Fruit fly (Drosophila melanogaster) whole organism, embryonic: ENCODE data around the gene cv-c.

Source experiments
- Bdp1 ChIP-seq: fragments of 200-800 bp; sonication (Bioruptor generic); optimal IDR thresholded peaks from 3 replicates; lab custom pipeline; 2016; ENCODE audit warnings: missing biosample characterization, missing genetic modification characterization
- CG10209 ChIP-seq: fragments of 200-800 bp; sonication (Bioruptor generic); optimal IDR thresholded peaks from 3 replicates; lab custom pipeline; 2017; ENCODE audit warnings: missing biosample characterization, mild to moderate bottlenecking, missing genetic modification characterization, missing genetic modification reagents
- CG10267 ChIP-seq: fragments of 200-800 bp; sonication (Bioruptor generic); optimal IDR thresholded peaks from 2 replicates; lab custom pipeline; 2018; ENCODE audit warnings: missing biosample characterization, mild to moderate bottlenecking, missing genetic modification characterization, moderate library complexity
- CG11456 ChIP-seq: fragments of 200-800 bp; sonication (Bioruptor generic); IDR thresholded peaks from 3 replicates; pipeline ENCODE4 v1.3.6; 2022; ENCODE audit warnings: missing biosample characterization, missing genetic modification characterization
- CG11504 ChIP-seq: fragments of 200-800 bp; sonication (Bioruptor generic); optimal IDR thresholded peaks from 3 replicates; lab custom pipeline; 2019; ENCODE audit warnings: missing biosample characterization, mild to moderate bottlenecking, missing genetic modification characterization, moderate library complexity
- CG12155 ChIP-seq: fragments of 200-800 bp; sonication (Bioruptor generic); optimal IDR thresholded peaks from 3 replicates; lab custom pipeline; 2016; ENCODE audit warnings: missing biosample characterization, missing genetic modification characterization
- CG12299 ChIP-seq: fragments of 200-800 bp; sonication (Bioruptor generic); optimal IDR thresholded peaks from 2 replicates; lab custom pipeline; 2018; ENCODE audit warnings: missing biosample characterization, mild to moderate bottlenecking, missing genetic modification characterization
- CG12744 ChIP-seq: fragments of 200-800 bp; sonication (Bioruptor generic); optimal IDR thresholded peaks from 2 replicates; lab custom pipeline; 2016; ENCODE audit warnings: missing biosample characterization, missing genetic modification characterization
- CG12769 ChIP-seq: fragments of 200-800 bp; sonication (Bioruptor generic); optimal IDR thresholded peaks from 2 replicates; lab custom pipeline; 2019; ENCODE audit warnings: missing biosample characterization, mild to moderate bottlenecking, missing genetic modification characterization, moderate library complexity
- CG13287 ChIP-seq: fragments of 200-800 bp; sonication (Bioruptor generic); IDR thresholded peaks from 2 replicates; pipeline ENCODE4 v1.3.6; 2022; ENCODE audit warnings: missing biosample characterization, missing genetic modification characterization; ENCODE audit not compliant: partially characterized antibody
- CG1647 ChIP-seq: fragments of 200-800 bp; sonication (Bioruptor generic); optimal IDR thresholded peaks from 3 replicates; lab custom pipeline; 2016; ENCODE audit warnings: missing biosample characterization, missing genetic modification characterization
- CG17912 ChIP-seq: fragments of 200-800 bp; sonication (Bioruptor generic); optimal IDR thresholded peaks from 2 replicates; lab custom pipeline; 2018; ENCODE audit warnings: missing biosample characterization, mild to moderate bottlenecking, missing genetic modification characterization
- CG2120 ChIP-seq: fragments of 200-800 bp; sonication (Bioruptor generic); optimal IDR thresholded peaks from 3 replicates; lab custom pipeline; 2016; ENCODE audit warnings: missing biosample characterization, missing genetic modification characterization
- CG2712 ChIP-seq: fragments of 200-800 bp; optimal IDR thresholded peaks from 3 replicates; lab custom pipeline; 2019; ENCODE audit warnings: missing biosample characterization, mild to moderate bottlenecking, missing genetic modification characterization, moderate library complexity
- CG31441 ChIP-seq: fragments of 200-800 bp; sonication (Bioruptor generic); IDR thresholded peaks from 2 replicates; pipeline ENCODE4 v1.3.6; 2022; ENCODE audit warnings: missing biosample characterization, missing genetic modification characterization
- CG34422 ChIP-seq: fragments of 200-800 bp; sonication (Bioruptor generic); IDR thresholded peaks from 3 replicates; pipeline ENCODE4 v1.3.6; 2022; ENCODE audit warnings: missing biosample characterization, missing genetic modification characterization
- CG3726 ChIP-seq: fragments of 200-800 bp; sonication (Bioruptor generic); IDR thresholded peaks from 3 replicates; pipeline ENCODE4, ENCODE4 v1.3.6; 2022; ENCODE audit warnings: missing biosample characterization, missing genetic modification characterization
- CG3995 ChIP-seq: fragments of 200-800 bp; sonication (Bioruptor generic); optimal IDR thresholded peaks from 3 replicates; lab custom pipeline; 2016; ENCODE audit warnings: missing biosample characterization, missing genetic modification characterization
- CG43689 ChIP-seq: fragments of 200-800 bp; sonication (Bioruptor generic); IDR thresholded peaks from 2 replicates; pipeline ENCODE4 v1.3.6; 2022; ENCODE audit warnings: missing biosample characterization, missing genetic modification characterization
- CG6689 ChIP-seq: fragments of 200-800 bp; sonication (Bioruptor generic); IDR thresholded peaks from 2 replicates; pipeline ENCODE4 v1.3.6; 2022; ENCODE audit warnings: missing biosample characterization, missing genetic modification characterization
- Dref ChIP-seq: fragments of 200-800 bp; sonication (Bioruptor generic); IDR thresholded peaks from 2 replicates; pipeline ENCODE4 v1.3.6; 2022; ENCODE audit warnings: missing biosample characterization, missing genetic modification characterization
- Drgx ChIP-seq: fragments of 200-800 bp; sonication (Bioruptor generic); IDR thresholded peaks from 2 replicates; pipeline ENCODE4 v1.3.6; 2022; ENCODE audit warnings: missing biosample characterization, missing genetic modification characterization
- Elba2 ChIP-seq: fragments of 200-800 bp; sonication (Bioruptor generic); optimal IDR thresholded peaks from 3 replicates; lab custom pipeline; 2016; ENCODE audit warnings: missing biosample characterization, missing genetic modification characterization
- Hand ChIP-seq: fragments of 200-800 bp; sonication (Bioruptor generic); optimal IDR thresholded peaks from 2 replicates; lab custom pipeline; 2017; ENCODE audit warnings: mild to moderate bottlenecking, missing biosample characterization, missing genetic modification reagents, missing genetic modification characterization
- Hr51 ChIP-seq, 2 experiments: fragments of 200-800 bp; sonication (Bioruptor generic); optimal IDR thresholded peaks; 2 replicates in 1 of 2; 3 replicates in 1 of 2; lab custom pipeline; 2016 to 2018; ENCODE audit warnings: missing biosample characterization in 2 of 2, missing genetic modification characterization in 2 of 2, mild to moderate bottlenecking in 1 of 2, moderate library complexity in 1 of 2
- Lhr ChIP-seq: fragments of 200-800 bp; sonication (Bioruptor generic); optimal IDR thresholded peaks from 3 replicates; lab custom pipeline; 2017; ENCODE audit warnings: mild to moderate bottlenecking, missing biosample characterization, missing genetic modification reagents, missing genetic modification characterization
- Six4 ChIP-seq: fragments of 200-800 bp; sonication (Bioruptor generic); optimal IDR thresholded peaks from 2 replicates; lab custom pipeline; 2016; ENCODE audit warnings: missing biosample characterization, missing genetic modification characterization
- Sox102F ChIP-seq: fragments of 200-800 bp; sonication (Bioruptor generic); optimal IDR thresholded peaks from 2 replicates; lab custom pipeline; 2018; ENCODE audit warnings: missing biosample characterization, mild to moderate bottlenecking, missing genetic modification characterization, moderate library complexity
- abd-A ChIP-seq: fragments of 200-800 bp; sonication (Bioruptor generic); optimal IDR thresholded peaks from 3 replicates; lab custom pipeline; 2019; ENCODE audit warnings: missing biosample characterization, mild to moderate bottlenecking, missing genetic modification characterization, moderate library complexity
- ap ChIP-seq: fragments of 200-800 bp; sonication (Bioruptor generic); IDR thresholded peaks from 2 replicates; pipeline ENCODE4 v1.3.6; 2022; ENCODE audit warnings: missing biosample characterization, missing genetic modification characterization
- az2 ChIP-seq: fragments of 200-800 bp; sonication (Bioruptor generic); optimal IDR thresholded peaks from 3 replicates; lab custom pipeline; 2016; ENCODE audit warnings: missing biosample characterization, missing genetic modification characterization
- bsh ChIP-seq, 2 experiments: fragments of 200-800 bp; sonication (Bioruptor generic); optimal IDR thresholded peaks; 2 replicates each; lab custom pipeline; 2017 to 2018; ENCODE audit warnings: mild to moderate bottlenecking in 2 of 2, missing biosample characterization in 2 of 2, missing genetic modification characterization in 2 of 2, moderate library complexity in 1 of 2
- dmrt99B ChIP-seq: fragments of 200-800 bp; sonication (Bioruptor generic); optimal IDR thresholded peaks from 2 replicates; lab custom pipeline; 2018; ENCODE audit warnings: missing biosample characterization, mild to moderate bottlenecking, missing genetic modification characterization, moderate library complexity
- eyg ChIP-seq: fragments of 200-800 bp; sonication (Bioruptor generic); optimal IDR thresholded peaks from 3 replicates; lab custom pipeline; 2016; ENCODE audit warnings: missing biosample characterization, missing genetic modification characterization
- fu2 ChIP-seq: fragments of 200-800 bp; sonication (Bioruptor generic); optimal IDR thresholded peaks from 2 replicates; lab custom pipeline; 2016; ENCODE audit warnings: missing biosample characterization, missing genetic modification characterization
- gro ChIP-seq: fragments of 200-800 bp; sonication (Bioruptor generic); optimal IDR thresholded peaks from 2 replicates; lab custom pipeline; 2016; ENCODE audit warnings: missing biosample characterization, missing genetic modification characterization
- h ChIP-seq: fragments of >200 bp; optimal IDR thresholded peaks from 2 replicates; lab custom pipeline; 2017
- jigr1 ChIP-seq: fragments of 200-800 bp; sonication (Bioruptor generic); IDR thresholded peaks from 3 replicates; pipeline ENCODE4 v1.3.6; 2022; ENCODE audit warnings: missing biosample characterization, missing genetic modification characterization
- luna ChIP-seq: fragments of 200-800 bp; sonication (Bioruptor generic); optimal IDR thresholded peaks from 2 replicates; lab custom pipeline; 2016; ENCODE audit warnings: missing biosample characterization, missing genetic modification characterization
- mirr ChIP-seq: fragments of 200-800 bp; sonication (Bioruptor generic); optimal IDR thresholded peaks from 3 replicates; lab custom pipeline; 2018; ENCODE audit warnings: missing biosample characterization, mild to moderate bottlenecking, missing genetic modification characterization
- nerfin-1 ChIP-seq: fragments of 200-800 bp; sonication (Bioruptor generic); optimal IDR thresholded peaks from 3 replicates; lab custom pipeline; 2019; ENCODE audit warnings: missing biosample characterization, mild to moderate bottlenecking, missing genetic modification characterization, moderate library complexity
- nerfin-2 ChIP-seq: fragments of 200-800 bp; sonication (Bioruptor generic); IDR thresholded peaks from 2 replicates; pipeline ENCODE4 v1.3.6; 2022; ENCODE audit warnings: missing biosample characterization, missing genetic modification characterization; ENCODE audit not compliant: partially characterized antibody
- repo ChIP-seq: fragments of 200-800 bp; sonication (Bioruptor generic); optimal IDR thresholded peaks from 2 replicates; lab custom pipeline; 2016; ENCODE audit warnings: missing biosample characterization, missing genetic modification characterization
- row ChIP-seq: fragments of 200-800 bp; sonication (Bioruptor generic); IDR thresholded peaks from 3 replicates; pipeline ENCODE4 v1.3.6; 2022; ENCODE audit warnings: missing biosample characterization, missing genetic modification characterization
- run ChIP-seq: fragments of 200-800 bp; sonication (Bioruptor generic); optimal IDR thresholded peaks from 3 replicates; lab custom pipeline; 2018; ENCODE audit warnings: missing biosample characterization, mild to moderate bottlenecking, missing genetic modification characterization
- tap ChIP-seq: fragments of 200-800 bp; optimal IDR thresholded peaks from 3 replicates; lab custom pipeline; 2019; ENCODE audit warnings: missing biosample characterization, mild to moderate bottlenecking, missing genetic modification characterization, moderate library complexity
- trem ChIP-seq: fragments of 200-800 bp; optimal IDR thresholded peaks from 3 replicates; lab custom pipeline; 2019; ENCODE audit warnings: missing biosample characterization, mild to moderate bottlenecking, missing genetic modification characterization, moderate library complexity
- twi ChIP-seq: fragments of 200-800 bp; optimal IDR thresholded peaks from 2 replicates; lab custom pipeline; 2019; ENCODE audit warnings: missing biosample characterization, mild to moderate bottlenecking, missing genetic modification characterization, moderate library complexity
- zfh2 ChIP-seq: fragments of 200-800 bp; sonication (Bioruptor generic); optimal IDR thresholded peaks from 2 replicates; lab custom pipeline; 2016; ENCODE audit warnings: missing biosample characterization, missing genetic modification characterization

Gene cv-c

dm6 chr3R:14391281-14391680 is 90.2 kb downstream of the cv-c start (continued):
- TF ChIP-seq CG12744 (GFP tag; lab: Kevin White, UChicago) (peak; percentile 24), luna (no peak), run (no peak), CG12155 (GFP tag; lab: Kevin White, UChicago) (peak; percentile 47), CG2712 (tag; lab: Kevin White, UChicago) (peak; percentile 88), ap (GFP tag; lab: Robert Waterston, UW) (peak; percentile 65), fu2 (GFP tag; lab: Kevin White, UChicago) (no peak), CG34422 (GFP tag; lab: Robert Waterston, UW) (peak; percentile 94), Lhr (GFP tag; lab: Kevin White, UChicago) (peak; percentile 58), CG6689 (GFP tag; lab: Robert Waterston, UW) (peak; percentile 79), gro (GFP tag; lab: Kevin White, UChicago) (peak; percentile 69), abd-A (tag; lab: Kevin White, UChicago) (no peak), mirr (GFP tag; lab: Kevin White, UChicago) (peak; percentile 82), CG13287 (GFP tag; lab: Robert Waterston, UW) (peak; percentile 34; the same call in 1 of the 2 replicates), CG43689 (GFP tag; lab: Robert Waterston, UW) (0 out of 2 replicates have a peak, but pooled peaks have one; percentile 41), repo (GFP tag; lab: Kevin White, UChicago) (peak; percentile 76), nerfin-1 (tag; lab: Kevin White, UChicago) (no peak), CG12299 (no peak), az2 (peak; percentile 83), nerfin-2 (GFP tag; lab: Robert Waterston, UW) (no peak), row (GFP tag; lab: Robert Waterston, UW) (peak; percentile 61; the same call in 2 of the 3 replicates), CG3995 (GFP tag; lab: Kevin White, UChicago) (peak; percentile 11), h (lab: Kevin White, UChicago) (no peak), tap (tag; lab: Kevin White, UChicago) (peak; percentile 8), trem (tag; lab: Kevin White, UChicago) (peak; percentile 62), twi (tag; lab: Kevin White, UChicago) (peak; percentile 9), Hand (GFP tag; lab: Kevin White, UChicago) (no peak), eyg (GFP tag; lab: Kevin White, UChicago) (no peak)
- TF ChIP-seq, all 482 proteins: peak for 371

dm6 chr3R:14390465-14390864 is 91.0 kb downstream of the cv-c start:
- TF ChIP-seq CG11504 (tag; lab: Kevin White, UChicago): peak; percentile 3
- peak; percentile 5 for TF ChIP-seq CG12769
- TF ChIP-seq CG1647 (GFP tag; lab: Kevin White, UChicago): no peak
- no peak for TF ChIP-seq CG3726
- no peak for TF ChIP-seq Dref (GFP tag; lab: Robert Waterston, UW)
- TF ChIP-seq bsh (GFP tag; optimal IDR thresholded peaks at IDR 0.05; lab: Kevin White, UChicago): peak in 1 of 2 experiments; percentile 62
- no peak for TF ChIP-seq jigr1 (GFP tag; lab: Robert Waterston, UW)
- TF ChIP-seq zfh2: no peak
- TF ChIP-seq Drgx (GFP tag; lab: Robert Waterston, UW): peak; percentile 79
- TF ChIP-seq CG2120 (GFP tag; lab: Kevin White, UChicago): no peak
- TF ChIP-seq CG11456 (GFP tag; lab: Robert Waterston, UW): no peak
- no peak for TF ChIP-seq CG10267 (tag; lab: Kevin White, UChicago)
- TF ChIP-seq Bdp1 (GFP tag; lab: Kevin White, UChicago): no peak
- no peak for TF ChIP-seq CG31441 (GFP tag; lab: Robert Waterston, UW)
- no peak for TF ChIP-seq Six4 (GFP tag; lab: Kevin White, UChicago)
- peak; percentile 36; the same call in 1 of the 3 replicates for TF ChIP-seq row (GFP tag; lab: Robert Waterston, UW)
- no peak for TF ChIP-seq Elba2 (GFP tag; lab: Kevin White, UChicago)
- peak in 1 of 2 experiments; percentile 27 for TF ChIP-seq Hr51 (GFP tag; optimal IDR thresholded peaks at IDR 0.05; lab: Kevin White, UChicago)
- TF ChIP-seq CG10209 (GFP tag; lab: Kevin White, UChicago): no peak
- TF ChIP-seq Sox102F: peak; percentile 5
- no peak for TF ChIP-seq CG17912 (GFP tag; lab: Kevin White, UChicago)
- TF ChIP-seq dmrt99B: peak; percentile 4
- TF ChIP-seq, all 482 proteins: peak for 8
